Worm (Caenorhabditis elegans) whole organism, mixed stage, embryonic: ENCODE data around the gene mct-4.
A peak's percentile ranks its signal among the peaks of the same experiment; 100 is the strongest.

Source experiments
- ces-1 ChIP-seq: fragments of 150-350 bp; optimal IDR thresholded peaks from 2 replicates; lab custom pipeline; 2014; ENCODE audit warnings: missing biosample characterization, missing genetic modification reagents, missing genetic modification characterization
- flh-1 ChIP-seq: fragments of 200-800 bp; sonication (Bioruptor generic); optimal IDR thresholded peaks from 2 replicates; lab custom pipeline; 2018; ENCODE audit warnings: mild to moderate bottlenecking, missing genetic modification characterization, moderate library complexity, missing compliant biosample characterization
- lin-13 ChIP-seq: fragments of 150-350 bp; optimal IDR thresholded peaks from 2 replicates; lab custom pipeline; 2014; ENCODE audit warnings: missing biosample characterization, missing genetic modification characterization
- mls-2 ChIP-seq: sonication (generic microtip); optimal IDR thresholded peaks from 2 replicates; lab custom pipeline; 2016; ENCODE audit warnings: mild to moderate bottlenecking, missing genetic modification characterization, moderate library complexity, missing compliant biosample characterization
- nhr-12 ChIP-seq: fragments of 150-350 bp; optimal IDR thresholded peaks from 2 replicates; lab custom pipeline; 2014; ENCODE audit warnings: missing biosample characterization, missing genetic modification characterization
- nhr-28 ChIP-seq: fragments of 150-350 bp; optimal IDR thresholded peaks from 2 replicates; lab custom pipeline; 2014; ENCODE audit warnings: missing biosample characterization, missing genetic modification characterization
- tbx-8 ChIP-seq: fragments of 200-800 bp; sonication (Bioruptor generic); optimal IDR thresholded peaks from 2 replicates; lab custom pipeline; 2018; ENCODE audit warnings: mild to moderate bottlenecking, missing genetic modification characterization, moderate library complexity, missing compliant biosample characterization
- unc-62 ChIP-seq: fragments of 150-350 bp; optimal IDR thresholded peaks from 2 replicates; lab custom pipeline; 2014; ENCODE audit warnings: missing biosample characterization, missing genetic modification reagents, missing genetic modification characterization
- ztf-11 ChIP-seq: fragments of 150-350 bp; optimal IDR thresholded peaks from 2 replicates; lab custom pipeline; 2014; ENCODE audit warnings: missing biosample characterization, missing genetic modification characterization

The mct-4 gene

DNA sequence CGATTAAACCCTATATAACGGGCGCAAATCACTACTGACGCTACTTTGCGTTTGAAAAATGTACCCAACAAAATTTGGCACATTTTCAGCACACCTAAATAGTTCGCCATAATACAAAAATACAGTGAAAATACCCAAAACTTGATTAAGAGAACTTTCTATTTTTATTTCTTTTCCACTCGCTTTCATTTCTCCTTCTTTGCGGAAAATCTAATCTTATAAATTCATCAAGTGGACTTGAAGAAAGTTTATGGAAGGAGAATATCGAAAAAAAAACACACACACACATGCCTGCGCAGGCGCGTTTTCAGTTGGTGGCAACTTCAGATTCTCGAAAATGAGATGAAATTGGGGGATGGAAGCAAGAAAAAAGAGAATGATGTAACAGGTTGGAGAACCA lies 54.3 kb downstream of the mct-4 start:
- no peak for TF ChIP-seq nhr-28 (tag; lab: Kevin White, UChicago)
- TF ChIP-seq lin-13 (tag; lab: Kevin White, UChicago) = no peak
- no peak for TF ChIP-seq ztf-11 (tag; lab: Kevin White, UChicago)
- no peak for TF ChIP-seq flh-1 (GFP tag; lab: Kevin White, UChicago)
- TF ChIP-seq tbx-8 (GFP tag; lab: Kevin White, UChicago) = no peak
- no peak for TF ChIP-seq unc-62 (GFP tag; lab: Kevin White, UChicago)
- no peak for TF ChIP-seq mls-2 (tag; lab: Kevin White, UChicago)

DNA sequence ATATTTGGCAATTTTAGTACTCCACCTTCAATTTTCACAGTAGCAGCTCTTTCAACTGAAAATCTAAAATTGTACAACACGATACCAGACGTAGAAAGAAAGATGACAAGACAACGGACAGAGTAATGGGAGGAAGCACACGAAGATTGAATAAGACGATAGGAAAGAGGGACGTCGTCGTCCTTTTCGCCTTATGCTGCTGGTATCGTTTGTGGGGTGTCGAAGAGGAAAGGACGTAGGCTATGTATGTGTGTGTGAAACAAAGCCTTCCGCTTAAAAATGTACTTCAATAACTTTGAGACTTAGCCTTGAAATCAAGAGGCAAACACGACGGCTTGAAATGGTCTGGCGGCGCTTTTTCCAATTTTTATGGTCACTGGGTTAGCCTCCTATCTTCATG lies 56.8 kb downstream of the mct-4 start:
- TF ChIP-seq ces-1 (peak; percentile 51), nhr-12 (no peak)
